Worm (Caenorhabditis elegans): Measurements from ENCODE around the gene spin-2.
A peak's percentile ranks its signal among the peaks of the same experiment; 100 is the strongest.

Gene spin-2

ce11 chrIV:13079119-13079518 lies 7.7 kb upstream of the spin-2 start, which contains the start of gene C39E9.8 (continued):
- no peak for TF ChIP-seq nhr-84 (tag; optimal IDR thresholded peaks at IDR 0.05)
- no peak for TF ChIP-seq lsy-2 (tag; optimal IDR thresholded peaks at IDR 0.05)
- TF ChIP-seq ztf-4 (tag; optimal IDR thresholded peaks at IDR 0.05), result no peak
- TF ChIP-seq zip-4 (GFP tag; optimal IDR thresholded peaks at IDR 0.05), result no peak
- no peak for TF ChIP-seq lin-13 (GFP tag; optimal IDR thresholded peaks at IDR 0.05)
- no peak for TF ChIP-seq egl-13 (tag; optimal IDR thresholded peaks at IDR 0.05)
- TF ChIP-seq aly-2 (tag; optimal IDR thresholded peaks at IDR 0.05), result no peak
- TF ChIP-seq unc-62 (GFP tag; optimal IDR thresholded peaks at IDR 0.05), result no peak
- no peak for TF ChIP-seq tbx-2 (tag; optimal IDR thresholded peaks at IDR 0.05)
- TF ChIP-seq F16B12.6 (tag; optimal IDR thresholded peaks at IDR 0.05), result no peak
- TF ChIP-seq hpl-2 (GFP tag; optimal IDR thresholded peaks at IDR 0.05), result no peak
- TF ChIP-seq nhr-20 (tag; optimal IDR thresholded peaks at IDR 0.05), result peak; percentile 60
- no peak for TF ChIP-seq C34B4.2 (tag; optimal IDR thresholded peaks at IDR 0.05)
- no peak for TF ChIP-seq mef-2 (tag; optimal IDR thresholded peaks at IDR 0.05)
- no peak for TF ChIP-seq ets-5 (GFP tag; IDR thresholded peaks at IDR 0.05)
- TF ChIP-seq mep-1 (tag; optimal IDR thresholded peaks at IDR 0.05), result no peak
- no peak for TF ChIP-seq nhr-237 (tag; optimal IDR thresholded peaks at IDR 0.05)
- peak; percentile 23; the same call in 1 of the 2 replicates for TF ChIP-seq grh-1 (GFP tag; IDR thresholded peaks at IDR 0.05)
- peak; percentile 43 for TF ChIP-seq nhr-90 (tag; optimal IDR thresholded peaks at IDR 0.05; ENCODE audit: poor library complexity)
- peak; percentile 24 for TF ChIP-seq jun-1 (tag; optimal IDR thresholded peaks at IDR 0.05)

- TF ChIP-seq unc-30 (tag; optimal IDR thresholded peaks at IDR 0.05), result no peak
- no peak for TF ChIP-seq efl-1 (optimal IDR thresholded peaks at IDR 0.05)
- peak in 1 of 2 experiments; percentile 40 for TF ChIP-seq efl-1 (GFP tag; optimal IDR thresholded peaks at IDR 0.05 in 1 of 2)
- peak; percentile 9 for TF ChIP-seq nhr-11 (tag; optimal IDR thresholded peaks at IDR 0.05)
- no peak for TF ChIP-seq pqm-1 (tag; optimal IDR thresholded peaks at IDR 0.05)
- TF ChIP-seq nhr-71 (tag; optimal IDR thresholded peaks at IDR 0.05), result peak; percentile 59
- no peak for TF ChIP-seq hpl-2 (GFP tag; optimal IDR thresholded peaks at IDR 0.05)
- TF ChIP-seq lin-35 (GFP tag; optimal IDR thresholded peaks at IDR 0.05), result peak in 1 of 2 experiments; percentile 44
- TF ChIP-seq fkh-10 (GFP tag; optimal IDR thresholded peaks at IDR 0.05), result no peak
- TF ChIP-seq aly-2 (tag; optimal IDR thresholded peaks at IDR 0.05), result no peak
- TF ChIP-seq lir-3 (tag; optimal IDR thresholded peaks at IDR 0.05; ENCODE audit: poor library complexity), result no peak
- 0 out of 2 replicates have a peak, but pooled peaks have one; percentile 7 for TF ChIP-seq grh-1 (GFP tag; IDR thresholded peaks at IDR 0.05)
- no peak for TF ChIP-seq fkh-8 (tag; optimal IDR thresholded peaks at IDR 0.05)
- no peak for TF ChIP-seq ces-1 (GFP tag; optimal IDR thresholded peaks at IDR 0.05)
- TF ChIP-seq unc-86 (tag; optimal IDR thresholded peaks at IDR 0.05), result no peak
- no peak for TF ChIP-seq nhr-76 (tag; optimal IDR thresholded peaks at IDR 0.05)
- no peak for TF ChIP-seq lin-13 (GFP tag; optimal IDR thresholded peaks at IDR 0.05)
- TF ChIP-seq sptf-1 (tag; optimal IDR thresholded peaks at IDR 0.05), result no peak
- peak; percentile 48 for TF ChIP-seq snu-23 (GFP tag; optimal IDR thresholded peaks at IDR 0.05)
- no peak for TF ChIP-seq nhr-47 (tag; optimal IDR thresholded peaks at IDR 0.05)
- no peak for TF ChIP-seq fos-1 (tag; optimal IDR thresholded peaks at IDR 0.05)
- no peak for TF ChIP-seq irx-1 (tag; optimal IDR thresholded peaks at IDR 0.05)
- TF ChIP-seq zip-4 (GFP tag; optimal IDR thresholded peaks at IDR 0.05), result no peak
- TF ChIP-seq ceh-90 (tag; optimal IDR thresholded peaks at IDR 0.05), result no peak
- TF ChIP-seq elt-2 (tag; optimal IDR thresholded peaks at IDR 0.05), result no peak
- TF ChIP-seq mab-9 (GFP tag; IDR thresholded peaks at IDR 0.05), result no peak
- TF ChIP-seq ceh-82 (tag; optimal IDR thresholded peaks at IDR 0.05), result no peak
- TF ChIP-seq hlh-17 (GFP tag; optimal IDR thresholded peaks at IDR 0.05; ENCODE audit: borderline replicate concordance), result no peak
- peak in 2 of 6 experiments; percentile 79 to 84 for TF ChIP-seq elt-3 (tag; optimal IDR thresholded peaks at IDR 0.05)
- no peak for TF ChIP-seq C34B4.2 (tag; optimal IDR thresholded peaks at IDR 0.05)
- TF ChIP-seq nhr-12 (tag; optimal IDR thresholded peaks at IDR 0.05), result no peak
- no peak for TF ChIP-seq nhr-237 (tag; optimal IDR thresholded peaks at IDR 0.05)
- TF ChIP-seq nhr-85 (tag), result peak; percentile 95
- no peak for TF ChIP-seq ceh-63 (GFP tag; optimal IDR thresholded peaks at IDR 0.05)
- peak; percentile 6 for TF ChIP-seq tbx-2 (tag; optimal IDR thresholded peaks at IDR 0.05)
- no peak for TF ChIP-seq fkh-4 (tag; optimal IDR thresholded peaks at IDR 0.05; ENCODE audit: borderline replicate concordance)
- peak; percentile 71 for TF ChIP-seq lin-14 (GFP tag; optimal IDR thresholded peaks at IDR 0.05)
- no peak for TF ChIP-seq rnt-1 (tag; optimal IDR thresholded peaks at IDR 0.05)
- TF ChIP-seq skn-1 (tag; optimal IDR thresholded peaks at IDR 0.05), result peak; percentile 28
- TF ChIP-seq lsy-2 (tag; optimal IDR thresholded peaks at IDR 0.05), result no peak
- TF ChIP-seq nhr-77 (tag; optimal IDR thresholded peaks at IDR 0.05), result no peak
Measured at ce11 chrIV:13080185-13080584, 6.6 kb upstream of the spin-2 start.

Measured in whole organism, L1 larva.